Worm (Caenorhabditis elegans) whole organism, L3 larva: Measurements from ENCODE around the gene comt-1.

ENCODE experiments used
- R02D3.7 ChIP-seq: fragments of 150-350 bp; optimal IDR thresholded peaks from 2 replicates; lab custom pipeline; 2014; ENCODE audit warnings: missing biosample characterization, missing genetic modification characterization
- aly-2 ChIP-seq: fragments of 150-350 bp; optimal IDR thresholded peaks from 2 replicates; lab custom pipeline; 2014; ENCODE audit warnings: missing biosample characterization, missing genetic modification characterization
- ama-1 ChIP-seq: fragments of 150-350 bp; optimal IDR thresholded peaks from 2 replicates; lab custom pipeline; 2018
- ceh-28 ChIP-seq: fragments of 150-350 bp; optimal IDR thresholded peaks from 2 replicates; lab custom pipeline; 2014; ENCODE audit warnings: missing biosample characterization, missing genetic modification reagents, missing genetic modification characterization
- ceh-82 ChIP-seq: fragments of 150-350 bp; optimal IDR thresholded peaks from 2 replicates; lab custom pipeline; 2014; ENCODE audit warnings: missing biosample characterization, missing genetic modification characterization
- ceh-9 ChIP-seq: sonication (generic microtip); optimal IDR thresholded peaks from 2 replicates; lab custom pipeline; 2018; ENCODE audit warnings: missing biosample characterization, missing genetic modification characterization
- daf-12 ChIP-seq: fragments of 150-350 bp; optimal IDR thresholded peaks from 2 replicates; lab custom pipeline; 2014; ENCODE audit warnings: missing biosample characterization, missing genetic modification reagents, missing genetic modification characterization
- egl-27 ChIP-seq: sonication (generic microtip); optimal IDR thresholded peaks from 4 replicates; lab custom pipeline; 2017; ENCODE audit warnings: missing biosample characterization, missing genetic modification reagents, missing genetic modification characterization
- elt-1 ChIP-seq: fragments of 150-350 bp; optimal IDR thresholded peaks from 2 replicates; lab custom pipeline; 2014; ENCODE audit warnings: missing biosample characterization, missing genetic modification characterization
- elt-3 ChIP-seq, 3 experiments: fragments of 150-350 bp in 1 of 3; sonication (generic microtip) in 2 of 3; optimal IDR thresholded peaks; 2 replicates in 2 of 3; 4 replicates in 1 of 3; lab custom pipeline; 2014 to 2017; ENCODE audit warnings: missing biosample characterization in 3 of 3, missing genetic modification characterization in 3 of 3
- fkh-10 ChIP-seq: sonication (generic microtip); optimal IDR thresholded peaks from 2 replicates; lab custom pipeline; 2017; ENCODE audit warnings: missing biosample characterization, missing genetic modification reagents, missing genetic modification characterization
- fkh-2 ChIP-seq: fragments of 150-350 bp; optimal IDR thresholded peaks from 2 replicates; lab custom pipeline; 2014; ENCODE audit warnings: missing biosample characterization, missing genetic modification reagents, missing genetic modification characterization
- hmg-11 ChIP-seq: sonication (generic microtip); optimal IDR thresholded peaks from 2 replicates; lab custom pipeline; 2016; ENCODE audit warnings: missing genetic modification characterization, missing compliant biosample characterization
- jun-1 ChIP-seq: fragments of 150-350 bp; optimal IDR thresholded peaks from 2 replicates; lab custom pipeline; 2014; ENCODE audit warnings: missing biosample characterization, missing genetic modification reagents, missing genetic modification characterization
- lin-15B ChIP-seq: fragments of 150-350 bp; optimal IDR thresholded peaks from 2 replicates; lab custom pipeline; 2014; ENCODE audit warnings: missing biosample characterization, missing genetic modification characterization
- lin-39 ChIP-seq: fragments of 150-350 bp; optimal IDR thresholded peaks from 2 replicates; lab custom pipeline; 2018; ENCODE audit warnings: missing biosample characterization, missing genetic modification reagents, missing genetic modification characterization
- lsy-12 ChIP-seq: sonication (generic microtip); optimal IDR thresholded peaks from 2 replicates; lab custom pipeline; 2016; ENCODE audit warnings: mild to moderate bottlenecking, missing genetic modification characterization, missing compliant biosample characterization
- mml-1 ChIP-seq: fragments of 150-350 bp; sonication (generic microtip); optimal IDR thresholded peaks from 3 replicates; lab custom pipeline; 2014; ENCODE audit warnings: missing biosample characterization, missing genetic modification characterization
- nfya-1 ChIP-seq: sonication (generic microtip); optimal IDR thresholded peaks from 2 replicates; lab custom pipeline; 2017; ENCODE audit warnings: missing genetic modification characterization, mild to moderate bottlenecking, missing compliant biosample characterization, antibody characterized with exemption, moderate library complexity; ENCODE audit not compliant: insufficient read depth
- nhr-11 ChIP-seq: fragments of 150-350 bp; optimal IDR thresholded peaks from 2 replicates; lab custom pipeline; 2014; ENCODE audit warnings: missing biosample characterization, missing genetic modification characterization
- nhr-12 ChIP-seq: fragments of 150-350 bp; optimal IDR thresholded peaks from 2 replicates; lab custom pipeline; 2014; ENCODE audit warnings: missing biosample characterization, missing genetic modification characterization
- nhr-23 ChIP-seq: fragments of 150-350 bp; optimal IDR thresholded peaks from 2 replicates; lab custom pipeline; 2014; ENCODE audit warnings: missing biosample characterization, missing genetic modification reagents, missing genetic modification characterization
- nhr-237 ChIP-seq: fragments of 150-350 bp; optimal IDR thresholded peaks from 2 replicates; lab custom pipeline; 2014; ENCODE audit warnings: missing biosample characterization, missing genetic modification characterization
- nhr-25 ChIP-seq: sonication (generic microtip); optimal IDR thresholded peaks from 2 replicates; lab custom pipeline; 2017; ENCODE audit warnings: missing biosample characterization, missing genetic modification characterization
- nhr-28 ChIP-seq: fragments of 150-350 bp; optimal IDR thresholded peaks from 2 replicates; lab custom pipeline; 2014; ENCODE audit warnings: missing biosample characterization, missing genetic modification characterization
- nhr-43 ChIP-seq: sonication (generic microtip); optimal IDR thresholded peaks from 2 replicates; lab custom pipeline; 2016; ENCODE audit warnings: mild to moderate bottlenecking, missing genetic modification characterization, missing compliant biosample characterization; ENCODE audit not compliant: poor library complexity, severe bottlenecking
- nhr-76 ChIP-seq: fragments of 150-350 bp; sonication (generic microtip); optimal IDR thresholded peaks from 5 replicates; lab custom pipeline; 2014; ENCODE audit warnings: missing biosample characterization, missing genetic modification characterization
- nhr-77 ChIP-seq: fragments of 150-350 bp; optimal IDR thresholded peaks from 2 replicates; lab custom pipeline; 2014; ENCODE audit warnings: missing biosample characterization, missing genetic modification characterization
- pha-4 ChIP-seq: fragments of 150-350 bp; optimal IDR thresholded peaks from 2 replicates; lab custom pipeline; 2014; ENCODE audit warnings: missing biosample characterization, missing genetic modification reagents, missing genetic modification characterization
- pqm-1 ChIP-seq: fragments of 150-350 bp; optimal IDR thresholded peaks from 2 replicates; lab custom pipeline; 2017; ENCODE audit warnings: missing biosample characterization, missing genetic modification characterization, inconsistent platforms
- sea-2 ChIP-seq: fragments of 150-350 bp; sonication (generic microtip); optimal IDR thresholded peaks from 4 replicates; lab custom pipeline; 2014; ENCODE audit warnings: missing biosample characterization, missing genetic modification reagents, missing genetic modification characterization
- skn-1 ChIP-seq: fragments of 150-350 bp; optimal IDR thresholded peaks from 2 replicates; lab custom pipeline; 2014; ENCODE audit warnings: missing biosample characterization, missing genetic modification characterization
- snpc-4 ChIP-seq: fragments of 150-350 bp; optimal IDR thresholded peaks from 2 replicates; lab custom pipeline; 2014; ENCODE audit warnings: missing biosample characterization, missing genetic modification characterization
- tbx-2 ChIP-seq: sonication (generic microtip); optimal IDR thresholded peaks from 2 replicates; lab custom pipeline; 2016; ENCODE audit warnings: mild to moderate bottlenecking, missing genetic modification characterization, missing compliant biosample characterization
- unc-39 ChIP-seq: sonication (generic microtip); optimal IDR thresholded peaks from 4 replicates; lab custom pipeline; 2017; ENCODE audit warnings: missing biosample characterization, missing genetic modification characterization
- unc-62 ChIP-seq: fragments of 150-350 bp; sonication (generic microtip); optimal IDR thresholded peaks from 4 replicates; lab custom pipeline; 2014; ENCODE audit warnings: missing biosample characterization, missing genetic modification reagents, missing genetic modification characterization
- zag-1 ChIP-seq: fragments of 150-350 bp; optimal IDR thresholded peaks from 2 replicates; lab custom pipeline; 2014; ENCODE audit warnings: missing biosample characterization, missing genetic modification characterization
- ztf-11 ChIP-seq: fragments of 150-350 bp; optimal IDR thresholded peaks from 2 replicates; lab custom pipeline; 2014; ENCODE audit warnings: missing biosample characterization, missing genetic modification characterization
- ztf-4 ChIP-seq: fragments of 150-350 bp; optimal IDR thresholded peaks from 2 replicates; lab custom pipeline; 2014; ENCODE audit warnings: missing biosample characterization, missing genetic modification characterization

Gene comt-1

ce11 chrX:2871037-2871436 lies 8.8 kb upstream of the comt-1 start, which contains the start of gene F53B3.3:
Gene F53B3.3 (minus strand): TSS chrX:2871137.
- TF ChIP-seq nhr-28: no peak
- TF ChIP-seq pha-4 (tag; lab: Kevin White, UChicago): peak; percentile 43

ce11 chrX:2865591-2866217 lies 3.4 kb upstream of the comt-1 start:
- TF ChIP-seq pha-4 (tag; lab: Kevin White, UChicago) (no peak), tbx-2 (tag; lab: Kevin White, UChicago) (peak; percentile 49), ama-1 (lab: Kevin White, UChicago) (peak; percentile 59), nhr-12 (tag; lab: Kevin White, UChicago) (no peak), nhr-77 (tag; lab: Kevin White, UChicago) (no peak), unc-39 (tag; lab: Kevin White, UChicago) (no peak), nhr-28 (no peak), aly-2 (tag; lab: Kevin White, UChicago) (no peak), nhr-237 (tag; lab: Kevin White, UChicago) (no peak), nhr-11 (no peak), sea-2 (GFP tag; lab: Kevin White, UChicago) (no peak), ceh-28 (peak; percentile 13), daf-12 (tag; lab: Kevin White, UChicago) (no peak), nhr-25 (tag; lab: Kevin White, UChicago) (peak; percentile 48), lsy-12 (tag; lab: Kevin White, UChicago) (no peak), nhr-23 (tag; lab: Kevin White, UChicago) (no peak), elt-3 (tag; optimal IDR thresholded peaks at IDR 0.05; lab: Kevin White, UChicago) (peak in 1 of 3 experiments; percentile 74), pqm-1 (tag; lab: Kevin White, UChicago) (no peak), hmg-11 (no peak), nhr-43 (tag; lab: Kevin White, UChicago) (peak; percentile 56)
- TF ChIP-seq, all 47 proteins: peak for 6

ce11 chrX:2863946-2864345 lies 1.7 kb upstream of the comt-1 start, which contains the start of gene F53B3.6:
Gene F53B3.6 (plus strand): TSS chrX:2864229.
- TF ChIP-seq ztf-4 (tag; lab: Kevin White, UChicago) (no peak), nhr-23 (tag; lab: Kevin White, UChicago) (peak; percentile 13), nhr-43 (tag; lab: Kevin White, UChicago) (peak; percentile 44), lin-39 (tag; lab: Kevin White, UChicago) (no peak), nhr-25 (tag; lab: Kevin White, UChicago) (peak; percentile 36)

- no peak for TF ChIP-seq daf-12 (tag; lab: Kevin White, UChicago)
- TF ChIP-seq nhr-23 (tag; lab: Kevin White, UChicago): peak; percentile 71
- TF ChIP-seq fkh-10 (GFP tag; lab: Kevin White, UChicago): no peak
- no peak for TF ChIP-seq skn-1 (tag; lab: Kevin White, UChicago)
- TF ChIP-seq nhr-43 (tag; lab: Kevin White, UChicago): peak; percentile 23
- no peak for TF ChIP-seq ceh-82
- no peak for TF ChIP-seq mml-1 (tag; lab: Kevin White, UChicago)
- no peak for TF ChIP-seq nhr-12 (tag; lab: Kevin White, UChicago)
- no peak for TF ChIP-seq snpc-4 (tag; lab: Kevin White, UChicago)
- peak; percentile 22 for TF ChIP-seq nfya-1 (tag; lab: Kevin White, UChicago)
- TF ChIP-seq elt-3 (tag; optimal IDR thresholded peaks at IDR 0.05; lab: Kevin White, UChicago): no peak
- no peak for TF ChIP-seq elt-1
- peak; percentile 77 for TF ChIP-seq nhr-25 (tag; lab: Kevin White, UChicago)
- no peak for TF ChIP-seq ceh-9
These were observed 3.9 kb downstream of the comt-1 start for ce11 chrX:2858380-2858779.

- no peak for TF ChIP-seq nhr-12 (tag; lab: Kevin White, UChicago)
- peak; percentile 6 for TF ChIP-seq nhr-43 (tag; lab: Kevin White, UChicago)
- no peak for TF ChIP-seq nhr-11
- TF ChIP-seq lsy-12 (tag; lab: Kevin White, UChicago): no peak
- no peak for TF ChIP-seq egl-27 (tag; lab: Kevin White, UChicago)
- TF ChIP-seq nhr-237 (tag; lab: Kevin White, UChicago): no peak
- no peak for TF ChIP-seq nhr-28
- peak; percentile 37 for TF ChIP-seq nfya-1 (tag; lab: Kevin White, UChicago)
- no peak for TF ChIP-seq ztf-11
- TF ChIP-seq R02D3.7 (tag; lab: Kevin White, UChicago): no peak
- no peak for TF ChIP-seq nhr-77 (tag; lab: Kevin White, UChicago)
- TF ChIP-seq unc-39 (tag; lab: Kevin White, UChicago): no peak
- TF ChIP-seq pqm-1 (tag; lab: Kevin White, UChicago): no peak
- no peak for TF ChIP-seq sea-2 (GFP tag; lab: Kevin White, UChicago)
- TF ChIP-seq jun-1 (tag; lab: Kevin White, UChicago): no peak
- TF ChIP-seq ceh-28: no peak
- TF ChIP-seq fkh-2 (tag; lab: Kevin White, UChicago): no peak
- TF ChIP-seq zag-1 (tag; lab: Kevin White, UChicago): no peak
- TF ChIP-seq mml-1 (tag; lab: Kevin White, UChicago): no peak
- TF ChIP-seq nhr-23 (tag; lab: Kevin White, UChicago): peak; percentile 57
- TF ChIP-seq lin-15B (tag; lab: Kevin White, UChicago): no peak
- peak; percentile 46 for TF ChIP-seq nhr-25 (tag; lab: Kevin White, UChicago)
- no peak for TF ChIP-seq unc-62 (GFP tag; lab: Kevin White, UChicago)
- no peak for TF ChIP-seq nhr-76 (tag; lab: Kevin White, UChicago)
- TF ChIP-seq ama-1 (lab: Kevin White, UChicago): no peak
These were observed 5.0 kb downstream of the comt-1 start, which contains the start of gene tra-4 for ce11 chrX:2857070-2857825. Gene tra-4 (minus strand): TSS chrX:2857603.
